Fruit fly (Drosophila melanogaster) whole organism, embryonic: ENCODE measurements around the gene Sirt4.

Experiments
- Atf-2 ChIP-seq: fragments of 200-800 bp; sonication (Bioruptor generic); optimal IDR thresholded peaks from 2 replicates; lab custom pipeline; 2016; ENCODE audit warnings: missing biosample characterization, missing genetic modification characterization
- BEAF-32 ChIP-seq: fragments of 200-800 bp; sonication (Bioruptor generic); optimal IDR thresholded peaks from 3 replicates; lab custom pipeline; 2017; ENCODE audit warnings: missing biosample characterization, missing genetic modification characterization, mild to moderate bottlenecking, moderate library complexity, missing genetic modification reagents
- Blimp-1 ChIP-seq: fragments of 200-800 bp; sonication (Bioruptor generic); optimal IDR thresholded peaks from 3 replicates; lab custom pipeline; 2018; ENCODE audit warnings: missing biosample characterization, missing genetic modification characterization, mild to moderate bottlenecking, moderate library complexity, missing genetic modification reagents
- CG10209 ChIP-seq: fragments of 200-800 bp; sonication (Bioruptor generic); optimal IDR thresholded peaks from 3 replicates; lab custom pipeline; 2017; ENCODE audit warnings: missing biosample characterization, mild to moderate bottlenecking, missing genetic modification characterization, missing genetic modification reagents
- CG10462 ChIP-seq: fragments of 200-800 bp; sonication (Bioruptor generic); optimal IDR thresholded peaks from 2 replicates; lab custom pipeline; 2016; ENCODE audit warnings: missing biosample characterization, missing genetic modification characterization
- CG12071 ChIP-seq: fragments of 200-800 bp; sonication (Bioruptor generic); optimal IDR thresholded peaks from 3 replicates; lab custom pipeline; 2018; ENCODE audit warnings: missing biosample characterization, mild to moderate bottlenecking, missing genetic modification characterization
- CG12659 ChIP-seq: fragments of 200-800 bp; sonication (Bioruptor generic); optimal IDR thresholded peaks from 3 replicates; lab custom pipeline; 2017; ENCODE audit warnings: mild to moderate bottlenecking, missing biosample characterization, missing genetic modification reagents, missing genetic modification characterization
- CG14050 ChIP-seq: fragments of 200-800 bp; sonication (Bioruptor generic); IDR thresholded peaks from 3 replicates; pipeline ENCODE4 v1.3.6; 2022; ENCODE audit warnings: missing biosample characterization, missing genetic modification characterization
- CG14710 ChIP-seq: fragments of 200-800 bp; sonication (Bioruptor generic); optimal IDR thresholded peaks from 3 replicates; lab custom pipeline; 2019; ENCODE audit warnings: missing biosample characterization, mild to moderate bottlenecking, missing genetic modification characterization, moderate library complexity
- CG15479 ChIP-seq: fragments of 200-800 bp; sonication (Bioruptor generic); optimal IDR thresholded peaks from 3 replicates; lab custom pipeline; 2019; ENCODE audit warnings: missing biosample characterization, mild to moderate bottlenecking, missing genetic modification characterization, moderate library complexity
- CG15696 ChIP-seq: fragments of 200-800 bp; sonication (Bioruptor generic); optimal IDR thresholded peaks from 2 replicates; lab custom pipeline; 2019; ENCODE audit warnings: missing biosample characterization, mild to moderate bottlenecking, missing genetic modification characterization, moderate library complexity
- CG1602 ChIP-seq: fragments of 200-800 bp; sonication (Bioruptor generic); optimal IDR thresholded peaks from 3 replicates; lab custom pipeline; 2016; ENCODE audit warnings: missing biosample characterization, missing genetic modification characterization
- CG17568 ChIP-seq: fragments of 200-800 bp; sonication (Bioruptor generic); optimal IDR thresholded peaks from 2 replicates; lab custom pipeline; 2018; ENCODE audit warnings: missing biosample characterization, mild to moderate bottlenecking, missing genetic modification characterization, moderate library complexity
- CG17802 ChIP-seq: fragments of 200-800 bp; sonication (Bioruptor generic); optimal IDR thresholded peaks from 2 replicates; lab custom pipeline; 2018; ENCODE audit warnings: missing biosample characterization, mild to moderate bottlenecking, missing genetic modification characterization, moderate library complexity
- CG1792 ChIP-seq: fragments of 200-800 bp; sonication (Bioruptor generic); optimal IDR thresholded peaks from 2 replicates; lab custom pipeline; 2016; ENCODE audit warnings: missing biosample characterization, missing genetic modification characterization
- CG18262 ChIP-seq: fragments of 200-800 bp; optimal IDR thresholded peaks from 3 replicates; lab custom pipeline; 2019; ENCODE audit warnings: missing biosample characterization, mild to moderate bottlenecking, missing genetic modification characterization, moderate library complexity
- CG18764 ChIP-seq: fragments of 200-800 bp; sonication (Bioruptor generic); optimal IDR thresholded peaks from 3 replicates; lab custom pipeline; 2016; ENCODE audit warnings: missing biosample characterization, missing genetic modification characterization
- CG2129 ChIP-seq: fragments of 200-800 bp; sonication (Bioruptor generic); IDR thresholded peaks from 2 replicates; pipeline ENCODE4 v1.3.6; 2022; ENCODE audit warnings: missing biosample characterization, missing genetic modification characterization; ENCODE audit not compliant: partially characterized antibody
- CG30020 ChIP-seq: fragments of 200-800 bp; optimal IDR thresholded peaks from 2 replicates; lab custom pipeline; 2019; ENCODE audit warnings: missing biosample characterization, mild to moderate bottlenecking, missing genetic modification characterization, moderate library complexity
- CG3065 ChIP-seq: fragments of 200-800 bp; sonication (Bioruptor generic); optimal IDR thresholded peaks from 2 replicates; lab custom pipeline; 2016; ENCODE audit warnings: missing biosample characterization, missing genetic modification characterization
- CG31365 ChIP-seq: fragments of 200-800 bp; sonication (Bioruptor generic); optimal IDR thresholded peaks from 2 replicates; lab custom pipeline; 2018; ENCODE audit warnings: missing biosample characterization, mild to moderate bottlenecking, missing genetic modification characterization
- CG32532 ChIP-seq: fragments of 200-800 bp; sonication (Bioruptor generic); IDR thresholded peaks from 2 replicates; pipeline ENCODE4 v1.3.6; 2022; ENCODE audit warnings: missing biosample characterization, missing genetic modification characterization
- CG3726 ChIP-seq: fragments of 200-800 bp; sonication (Bioruptor generic); IDR thresholded peaks from 3 replicates; pipeline ENCODE4, ENCODE4 v1.3.6; 2022; ENCODE audit warnings: missing biosample characterization, missing genetic modification characterization
- CG4360 ChIP-seq: fragments of 200-800 bp; sonication (Bioruptor generic); IDR thresholded peaks from 2 replicates; pipeline ENCODE4 v1.3.6; 2022; ENCODE audit warnings: missing biosample characterization, missing genetic modification characterization
- CG5180 ChIP-seq: fragments of 200-800 bp; sonication (Bioruptor generic); optimal IDR thresholded peaks from 3 replicates; lab custom pipeline; 2017; ENCODE audit warnings: missing biosample characterization, missing genetic modification characterization, mild to moderate bottlenecking, moderate library complexity, missing genetic modification reagents
- CG5245 ChIP-seq: fragments of 200-800 bp; sonication (Bioruptor generic); optimal IDR thresholded peaks from 3 replicates; lab custom pipeline; 2016; ENCODE audit warnings: missing biosample characterization, missing genetic modification characterization
- CG7556 ChIP-seq: fragments of 200-800 bp; sonication (Bioruptor generic); optimal IDR thresholded peaks from 2 replicates; lab custom pipeline; 2017; ENCODE audit warnings: missing biosample characterization, mild to moderate bottlenecking, missing genetic modification characterization
- CoRest ChIP-seq: fragments of 200-800 bp; sonication (Bioruptor generic); optimal IDR thresholded peaks from 3 replicates; lab custom pipeline; 2018; ENCODE audit warnings: missing biosample characterization, mild to moderate bottlenecking, missing genetic modification characterization, moderate library complexity
- CrebB ChIP-seq: fragments of 200-800 bp; sonication (Bioruptor generic); optimal IDR thresholded peaks from 3 replicates; lab custom pipeline; 2018; ENCODE audit warnings: missing biosample characterization, mild to moderate bottlenecking, missing genetic modification characterization
- Dek ChIP-seq: fragments of 200-800 bp; sonication (Bioruptor generic); optimal IDR thresholded peaks from 3 replicates; lab custom pipeline; 2019; ENCODE audit warnings: missing biosample characterization, mild to moderate bottlenecking, missing genetic modification characterization, moderate library complexity
- Dfd ChIP-seq, 2 experiments: fragments of >200 bp; optimal IDR thresholded peaks; 2 replicates each; lab custom pipeline; 2017; ENCODE audit warnings: missing biosample characterization in 2 of 2, missing genetic modification characterization in 2 of 2
- GATAe ChIP-seq: fragments of 200-800 bp; sonication (Bioruptor generic); conservative IDR thresholded peaks from 2 replicates; pipeline ENCODE4 v1.3.6; 2022; ENCODE audit warnings: missing biosample characterization, missing genetic modification characterization
- Nf-YA ChIP-seq: fragments of 200-800 bp; sonication (Bioruptor generic); IDR thresholded peaks from 2 replicates; pipeline ENCODE4 v1.3.6; 2022; ENCODE audit warnings: missing biosample characterization, missing genetic modification characterization
- Oaz ChIP-seq: fragments of 200-800 bp; sonication (Bioruptor generic); IDR thresholded peaks from 2 replicates; pipeline ENCODE4 v1.3.6; 2022; ENCODE audit warnings: missing biosample characterization, missing genetic modification characterization
- Vsx1 ChIP-seq: fragments of 200-800 bp; sonication (Bioruptor generic); optimal IDR thresholded peaks from 2 replicates; lab custom pipeline; 2017; ENCODE audit warnings: missing biosample characterization, mild to moderate bottlenecking, missing genetic modification characterization, missing genetic modification reagents
- cg ChIP-seq: fragments of 200-800 bp; sonication (Bioruptor generic); optimal IDR thresholded peaks from 3 replicates; lab custom pipeline; 2019; ENCODE audit warnings: missing biosample characterization, mild to moderate bottlenecking, missing genetic modification characterization, moderate library complexity
- crp ChIP-seq, 2 experiments: fragments of 200-800 bp; sonication (Bioruptor generic); optimal IDR thresholded peaks; 2 replicates in 1 of 2; 3 replicates in 1 of 2; lab custom pipeline; 2017; ENCODE audit warnings: missing biosample characterization in 2 of 2, missing genetic modification characterization in 2 of 2, mild to moderate bottlenecking in 1 of 2, moderate library complexity in 1 of 2
- da ChIP-seq: fragments of 200-800 bp; sonication (Bioruptor generic); optimal IDR thresholded peaks from 2 replicates; lab custom pipeline; 2016; ENCODE audit warnings: missing biosample characterization, missing genetic modification characterization
- exex ChIP-seq: fragments of 200-800 bp; sonication (Bioruptor generic); optimal IDR thresholded peaks from 4 replicates; lab custom pipeline; 2018; ENCODE audit warnings: missing biosample characterization, mild to moderate bottlenecking, missing genetic modification characterization, moderate library complexity
- grn ChIP-seq: fragments of 200-800 bp; sonication (Bioruptor generic); optimal IDR thresholded peaks from 3 replicates; lab custom pipeline; 2017; ENCODE audit warnings: missing biosample characterization, missing genetic modification characterization
- jing ChIP-seq: fragments of 200-800 bp; sonication (Bioruptor generic); optimal IDR thresholded peaks from 2 replicates; lab custom pipeline; 2018; ENCODE audit warnings: missing biosample characterization, mild to moderate bottlenecking, missing genetic modification characterization
- lmd ChIP-seq: fragments of 200-800 bp; sonication (Bioruptor generic); IDR thresholded peaks from 2 replicates; pipeline ENCODE4 v1.3.6; 2022; ENCODE audit warnings: missing biosample characterization, missing genetic modification characterization
- nerfin-2 ChIP-seq: fragments of 200-800 bp; sonication (Bioruptor generic); IDR thresholded peaks from 2 replicates; pipeline ENCODE4 v1.3.6; 2022; ENCODE audit warnings: missing biosample characterization, missing genetic modification characterization; ENCODE audit not compliant: partially characterized antibody
- odd ChIP-seq: fragments of 200-800 bp; sonication (Bioruptor generic); optimal IDR thresholded peaks from 2 replicates; lab custom pipeline; 2017; ENCODE audit warnings: missing biosample characterization, mild to moderate bottlenecking, missing genetic modification characterization
- pnt ChIP-seq: fragments of 200-800 bp; sonication (Bioruptor generic); optimal IDR thresholded peaks from 3 replicates; lab custom pipeline; 2016; ENCODE audit warnings: missing biosample characterization, missing genetic modification characterization
- pros ChIP-seq: fragments of 200-800 bp; sonication (Bioruptor generic); optimal IDR thresholded peaks from 3 replicates; lab custom pipeline; 2019; ENCODE audit warnings: missing biosample characterization, mild to moderate bottlenecking, missing genetic modification characterization, moderate library complexity
- slp2 ChIP-seq: fragments of 200-800 bp; sonication (Bioruptor generic); optimal IDR thresholded peaks from 2 replicates; lab custom pipeline; 2016; ENCODE audit warnings: missing biosample characterization, missing genetic modification characterization
- stwl ChIP-seq: fragments of 200-800 bp; sonication (Bioruptor generic); optimal IDR thresholded peaks from 3 replicates; lab custom pipeline; 2018; ENCODE audit warnings: missing biosample characterization, mild to moderate bottlenecking, missing genetic modification characterization, moderate library complexity
- tna ChIP-seq: fragments of 200-800 bp; sonication (Bioruptor generic); IDR thresholded peaks from 2 replicates; pipeline ENCODE4 v1.3.6; 2022; ENCODE audit warnings: missing biosample characterization, missing genetic modification characterization; ENCODE audit not compliant: partially characterized antibody
- zf30C ChIP-seq: fragments of 200-800 bp; sonication (Bioruptor generic); optimal IDR thresholded peaks from 3 replicates; lab custom pipeline; 2018; ENCODE audit warnings: missing biosample characterization, mild to moderate bottlenecking, missing genetic modification characterization

The Sirt4 gene

dm6 chrX:5665902-5666301 lies at the start of gene Sirt4, which contains the start of gene CG4119 (continued):
- TF ChIP-seq tna (GFP tag; lab: Robert Waterston, UW) (peak; percentile 98), CG7556 (GFP tag; lab: Kevin White, UChicago) (no peak), Blimp-1 (GFP tag; lab: Kevin White, UChicago) (no peak), zf30C (no peak), lmd (GFP tag; lab: Robert Waterston, UW) (no peak), CG3726 (no peak), cg (GFP tag; lab: Kevin White, UChicago) (peak; percentile 92), Atf-2 (no peak), CG10462 (GFP tag; lab: Kevin White, UChicago) (no peak), CG18764 (GFP tag; lab: Kevin White, UChicago) (no peak), CG5245 (GFP tag; lab: Kevin White, UChicago) (no peak), CG12659 (peak; percentile 83), CG31365 (tag; lab: Kevin White, UChicago) (no peak), CG14050 (GFP tag; lab: Robert Waterston, UW) (no peak), CG1602 (GFP tag; lab: Kevin White, UChicago) (no peak), Dek (tag; lab: Kevin White, UChicago) (peak; percentile 9), pnt (no peak), CG14710 (peak; percentile 40), odd (GFP tag; lab: Kevin White, UChicago) (no peak), Oaz (GFP tag; lab: Robert Waterston, UW) (no peak), GATAe (GFP tag; lab: Robert Waterston, UW) (no peak), CrebB (tag; lab: Kevin White, UChicago) (no peak), CG17802 (tag; lab: Kevin White, UChicago) (no peak), CG5180 (GFP tag; lab: Kevin White, UChicago) (no peak), jing (GFP tag; lab: Kevin White, UChicago) (no peak), BEAF-32 (GFP tag; lab: Kevin White, UChicago) (peak; percentile 96), exex (tag; lab: Kevin White, UChicago) (no peak), CG2129 (GFP tag; lab: Robert Waterston, UW) (peak; percentile 92), Dfd (GFP tag; optimal IDR thresholded peaks at IDR 0.05; lab: Kevin White, UChicago) (no peak), nerfin-2 (GFP tag; lab: Robert Waterston, UW) (peak; percentile 96), Vsx1 (GFP tag; lab: Kevin White, UChicago) (no peak), grn (GFP tag; lab: Kevin White, UChicago) (no peak), CG3065 (GFP tag; lab: Kevin White, UChicago) (no peak), CG18262 (tag; lab: Kevin White, UChicago) (no peak), pros (GFP tag; lab: Kevin White, UChicago) (no peak), CG15479 (GFP tag; lab: Kevin White, UChicago) (no peak), slp2 (GFP tag; lab: Kevin White, UChicago) (no peak), stwl (tag; lab: Kevin White, UChicago) (peak; percentile 66), CoRest (tag; lab: Kevin White, UChicago) (peak; percentile 14), CG1792 (GFP tag; lab: Kevin White, UChicago) (peak; percentile 12), CG32532 (peak; percentile 58; the same call in 1 of the 2 replicates), Nf-YA (no peak), CG12071 (GFP tag; lab: Kevin White, UChicago) (no peak), da (GFP tag; lab: Kevin White, UChicago) (no peak), CG4360 (GFP tag; lab: Robert Waterston, UW) (no peak), CG15696 (tag; lab: Kevin White, UChicago) (no peak), CG17568 (GFP tag; lab: Kevin White, UChicago) (no peak), CG30020 (tag; lab: Kevin White, UChicago) (peak; percentile 5), crp (GFP tag; optimal IDR thresholded peaks at IDR 0.05; lab: Kevin White, UChicago) (peak in 1 of 2 experiments; percentile 44), CG10209 (GFP tag; lab: Kevin White, UChicago) (no peak)
